Fruit fly (Drosophila melanogaster): ENCODE data around the gene Wnt10.

The Wnt10 gene

DNA sequence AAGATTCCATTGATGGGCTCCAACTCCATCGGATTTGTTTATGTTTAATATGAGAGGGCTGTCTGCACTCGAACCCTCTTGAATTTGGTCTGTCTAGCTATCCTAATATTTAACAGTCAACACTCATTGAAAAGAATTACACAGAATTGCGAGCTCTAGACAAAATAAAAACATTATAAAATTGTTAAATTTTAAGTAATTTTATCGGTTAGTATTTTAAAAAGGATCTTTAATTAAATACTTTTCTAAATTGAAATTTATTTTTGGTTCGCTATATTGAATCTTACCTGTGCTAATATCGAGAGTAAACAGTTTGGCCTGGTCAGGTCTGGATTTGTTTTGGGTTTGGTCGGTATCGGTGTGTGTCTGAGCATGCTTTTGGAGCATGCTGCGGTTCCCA is 38.4 kb downstream of the Wnt10 start (continued):
- TF ChIP-seq lola (GFP tag; optimal IDR thresholded peaks at IDR 0.05) (peak in 1 of 3 experiments; percentile 43), Taf1 (GFP tag; IDR thresholded peaks at IDR 0.05) (peak; percentile 66; the same call in 1 of the 2 replicates), CG14710 (tag; optimal IDR thresholded peaks at IDR 0.05) (peak; percentile 48), nerfin-1 (tag; optimal IDR thresholded peaks at IDR 0.05) (peak; percentile 56), CG3838 (GFP tag; optimal IDR thresholded peaks at IDR 0.05) (no peak), tap (tag; optimal IDR thresholded peaks at IDR 0.05) (peak; percentile 83), nom (GFP tag; optimal IDR thresholded peaks at IDR 0.05) (no peak), CG12942 (GFP tag; optimal IDR thresholded peaks at IDR 0.05) (peak; percentile 29), Hey (tag; optimal IDR thresholded peaks at IDR 0.05) (no peak), pnt (GFP tag; optimal IDR thresholded peaks at IDR 0.05) (no peak), CG13424 (tag; optimal IDR thresholded peaks at IDR 0.05) (peak; percentile 80), CG15011 (GFP tag; optimal IDR thresholded peaks at IDR 0.05) (peak; percentile 42), CG18476 (GFP tag; optimal IDR thresholded peaks at IDR 0.05) (peak; percentile 40), Kr (GFP tag; optimal IDR thresholded peaks at IDR 0.05) (no peak), CG2875 (GFP tag; optimal IDR thresholded peaks at IDR 0.05) (no peak), Aef1 (GFP tag; IDR thresholded peaks at IDR 0.05) (peak; percentile 82), jing (GFP tag; optimal IDR thresholded peaks at IDR 0.05) (no peak), dimm (GFP tag; IDR thresholded peaks at IDR 0.05) (peak; percentile 37; the same call in 1 of the 2 replicates), sd (tag; optimal IDR thresholded peaks at IDR 0.05) (peak; percentile 14), TFAM (GFP tag; optimal IDR thresholded peaks at IDR 0.05) (no peak), scrt (GFP tag; optimal IDR thresholded peaks at IDR 0.05) (peak; percentile 49), C15 (GFP tag; IDR thresholded peaks at IDR 0.05) (no peak), Dp (GFP tag; optimal IDR thresholded peaks at IDR 0.05) (no peak), ac (GFP tag; optimal IDR thresholded peaks at IDR 0.05) (no peak), CG9817 (tag; optimal IDR thresholded peaks at IDR 0.05) (peak; percentile 85), CG15601 (tag; optimal IDR thresholded peaks at IDR 0.05) (peak; percentile 51), maf-S (GFP tag; optimal IDR thresholded peaks at IDR 0.05) (no peak), Max (GFP tag; optimal IDR thresholded peaks at IDR 0.05) (peak; percentile 66), gro (GFP tag; optimal IDR thresholded peaks at IDR 0.05) (no peak), sens-2 (GFP tag; IDR thresholded peaks at IDR 0.05) (peak; percentile 38; the same call in 1 of the 2 replicates), B-H1 (GFP tag; IDR thresholded peaks at IDR 0.05) (peak; percentile 59; the same call in 2 of the 3 replicates), CG17829 (tag; optimal IDR thresholded peaks at IDR 0.05) (peak; percentile 68), Fer1 (GFP tag; optimal IDR thresholded peaks at IDR 0.05) (peak; percentile 56), crc (GFP tag; optimal IDR thresholded peaks at IDR 0.05) (no peak), Lim3 (GFP tag; IDR thresholded peaks at IDR 0.05) (peak; percentile 35; the same call in 1 of the 2 replicates), sens (GFP tag) (peak; percentile 91), ken (GFP tag; IDR thresholded peaks at IDR 0.05) (peak; percentile 52; the same call in 1 of the 3 replicates), Nf-YA (GFP tag; IDR thresholded peaks at IDR 0.05) (peak; percentile 71), CG17328 (GFP tag; IDR thresholded peaks at IDR 0.05) (peak; percentile 67), CG2199 (GFP tag; IDR thresholded peaks at IDR 0.05) (0 out of 3 replicates have a peak, but pooled peaks have one; percentile 8), Gsc (GFP tag; IDR thresholded peaks at IDR 0.05) (no peak), CG2202 (tag; optimal IDR thresholded peaks at IDR 0.05) (no peak), CG18262 (tag; optimal IDR thresholded peaks at IDR 0.05) (peak; percentile 72), Hsf (GFP tag; optimal IDR thresholded peaks at IDR 0.05) (peak; percentile 64), gsb-n (tag; optimal IDR thresholded peaks at IDR 0.05) (peak; percentile 79), eyg (GFP tag; optimal IDR thresholded peaks at IDR 0.05) (no peak), cwo (GFP tag; optimal IDR thresholded peaks at IDR 0.05) (peak; percentile 60), org-1 (GFP tag; optimal IDR thresholded peaks at IDR 0.05) (peak; percentile 27), knrl (GFP tag; IDR thresholded peaks at IDR 0.05; ENCODE audit: partially characterized antibody) (no peak), hbn (GFP tag; IDR thresholded peaks at IDR 0.05; ENCODE audit: partially characterized antibody) (no peak)
